Worm (Caenorhabditis elegans) whole organism, late embryonic: ENCODE data around the gene Y105C5A.508.

Experiments
- C08G9.2 ChIP-seq: sonication (generic microtip); optimal IDR thresholded peaks from 2 replicates; lab custom pipeline; 2016; ENCODE audit warnings: mild to moderate bottlenecking, missing genetic modification characterization, moderate library complexity, missing compliant biosample characterization
- C38D4.7 ChIP-seq: fragments of 200-800 bp; sonication (Bioruptor generic); optimal IDR thresholded peaks from 2 replicates; lab custom pipeline; 2018; ENCODE audit warnings: mild to moderate bottlenecking, missing genetic modification characterization, moderate library complexity, missing compliant biosample characterization
- F13H6.1 ChIP-seq: sonication (generic microtip); optimal IDR thresholded peaks from 2 replicates; lab custom pipeline; 2016; ENCODE audit warnings: missing genetic modification characterization, missing compliant biosample characterization
- K09A11.1 ChIP-seq: sonication (generic microtip); optimal IDR thresholded peaks from 2 replicates; lab custom pipeline; 2017; ENCODE audit warnings: antibody characterized with exemption, mild to moderate bottlenecking, missing genetic modification characterization, missing compliant biosample characterization; ENCODE audit not compliant: insufficient read depth
- ceh-14 ChIP-seq: sonication (generic microtip); optimal IDR thresholded peaks from 2 replicates; lab custom pipeline; 2016; ENCODE audit warnings: missing genotype, missing genetic modification characterization, missing compliant biosample characterization
- ceh-19 ChIP-seq: fragments of 200-800 bp; sonication (Bioruptor generic); optimal IDR thresholded peaks from 2 replicates; lab custom pipeline; 2018; ENCODE audit warnings: mild to moderate bottlenecking, missing genetic modification characterization, missing compliant biosample characterization
- ceh-2 ChIP-seq: sonication (generic microtip); optimal IDR thresholded peaks from 2 replicates; lab custom pipeline; 2016; ENCODE audit warnings: missing genotype, missing genetic modification characterization, missing compliant biosample characterization
- ceh-22 ChIP-seq: sonication (generic microtip); optimal IDR thresholded peaks from 2 replicates; lab custom pipeline; 2017; ENCODE audit warnings: missing biosample characterization, missing genetic modification characterization
- ceh-24 ChIP-seq: sonication (generic microtip); optimal IDR thresholded peaks from 2 replicates; lab custom pipeline; 2016; ENCODE audit warnings: mild to moderate bottlenecking, missing genetic modification characterization, missing compliant biosample characterization
- ceh-30 ChIP-seq: fragments of 150-350 bp; optimal IDR thresholded peaks from 2 replicates; lab custom pipeline; 2014; ENCODE audit warnings: missing biosample characterization, missing genetic modification characterization
- ceh-31 ChIP-seq: sonication (generic microtip); optimal IDR thresholded peaks from 2 replicates; lab custom pipeline; 2016; ENCODE audit warnings: missing genetic modification characterization, missing compliant biosample characterization
- ceh-45 ChIP-seq: fragments of 200-800 bp; sonication (Bioruptor generic); IDR thresholded peaks from 2 replicates; pipeline ENCODE4 v1.3.6; 2022; ENCODE audit warnings: missing genetic modification reagents, missing genetic modification characterization, missing compliant biosample characterization
- ceh-6 ChIP-seq: fragments of 200-800 bp; sonication (Bioruptor generic); optimal IDR thresholded peaks from 2 replicates; lab custom pipeline; 2018; ENCODE audit warnings: mild to moderate bottlenecking, missing genetic modification characterization, missing compliant biosample characterization
- ceh-9 ChIP-seq: sonication (generic microtip); optimal IDR thresholded peaks from 2 replicates; lab custom pipeline; 2016; ENCODE audit warnings: mild to moderate bottlenecking, missing genetic modification characterization, inconsistent platforms, missing compliant biosample characterization
- che-1 ChIP-seq: sonication (generic microtip); optimal IDR thresholded peaks from 2 replicates; lab custom pipeline; 2016; ENCODE audit warnings: mild to moderate bottlenecking, missing genetic modification characterization, missing compliant biosample characterization
- elt-2 ChIP-seq: sonication (generic microtip); optimal IDR thresholded peaks from 2 replicates; lab custom pipeline; 2016; ENCODE audit warnings: missing genetic modification reagents, missing genetic modification characterization, missing compliant biosample characterization
- elt-4 ChIP-seq: sonication (generic microtip); optimal IDR thresholded peaks from 2 replicates; lab custom pipeline; 2016; ENCODE audit warnings: missing genetic modification characterization, missing compliant biosample characterization
- ets-4 ChIP-seq: sonication (generic microtip); optimal IDR thresholded peaks from 2 replicates; lab custom pipeline; 2016; ENCODE audit warnings: missing genetic modification characterization, missing compliant biosample characterization
- eyg-1 ChIP-seq: sonication (generic microtip); optimal IDR thresholded peaks from 2 replicates; lab custom pipeline; 2016; ENCODE audit warnings: missing genotype, missing genetic modification characterization, missing compliant biosample characterization
- fax-1 ChIP-seq: sonication (generic microtip); optimal IDR thresholded peaks from 2 replicates; lab custom pipeline; 2016; ENCODE audit warnings: missing genotype, missing genetic modification characterization, missing compliant biosample characterization
- fkh-10 ChIP-seq: fragments of 150-350 bp; optimal IDR thresholded peaks from 2 replicates; lab custom pipeline; 2014; ENCODE audit warnings: missing biosample characterization, missing genetic modification reagents, missing genetic modification characterization
- hlh-13 ChIP-seq: fragments of 200-800 bp; sonication (Bioruptor generic); optimal IDR thresholded peaks from 2 replicates; lab custom pipeline; 2018; ENCODE audit warnings: mild to moderate bottlenecking, missing genetic modification characterization, missing compliant biosample characterization
- hlh-15 ChIP-seq: sonication (generic microtip); optimal IDR thresholded peaks from 2 replicates; lab custom pipeline; 2016; ENCODE audit warnings: missing genetic modification characterization, missing compliant biosample characterization
- hlh-30 ChIP-seq: sonication (generic microtip); optimal IDR thresholded peaks from 2 replicates; lab custom pipeline; 2017; ENCODE audit warnings: antibody characterized with exemption, missing genetic modification characterization, missing compliant biosample characterization; ENCODE audit not compliant: insufficient read depth
- hlh-6 ChIP-seq: sonication (generic microtip); optimal IDR thresholded peaks from 2 replicates; lab custom pipeline; 2016; ENCODE audit warnings: missing genotype, missing genetic modification characterization, missing compliant biosample characterization
- hlh-8 ChIP-seq: sonication (generic microtip); optimal IDR thresholded peaks from 2 replicates; lab custom pipeline; 2016; ENCODE audit warnings: missing genotype, missing genetic modification characterization, missing compliant biosample characterization
- lin-11 ChIP-seq: fragments of 200-800 bp; sonication (Bioruptor generic); optimal IDR thresholded peaks from 2 replicates; lab custom pipeline; 2018; ENCODE audit warnings: mild to moderate bottlenecking, missing genetic modification characterization, missing compliant biosample characterization
- madf-2 ChIP-seq: sonication (generic microtip); optimal IDR thresholded peaks from 2 replicates; lab custom pipeline; 2017; ENCODE audit warnings: missing genetic modification characterization, missing compliant biosample characterization
- nfya-1 ChIP-seq: sonication (generic microtip); optimal IDR thresholded peaks from 2 replicates; lab custom pipeline; 2017; ENCODE audit warnings: missing genetic modification characterization, mild to moderate bottlenecking, missing compliant biosample characterization, antibody characterized with exemption, moderate library complexity
- nhr-11 ChIP-seq: fragments of 150-350 bp; optimal IDR thresholded peaks from 2 replicates; lab custom pipeline; 2014; ENCODE audit warnings: missing biosample characterization, missing genetic modification characterization
- nhr-232 ChIP-seq: sonication (generic microtip); optimal IDR thresholded peaks from 2 replicates; lab custom pipeline; 2016; ENCODE audit warnings: missing genetic modification characterization, missing compliant biosample characterization
- npax-4 ChIP-seq: sonication (generic microtip); optimal IDR thresholded peaks from 2 replicates; lab custom pipeline; 2016; ENCODE audit warnings: missing genetic modification characterization, missing compliant biosample characterization
- pat-9 ChIP-seq: fragments of 200-800 bp; sonication (Bioruptor generic); optimal IDR thresholded peaks from 2 replicates; lab custom pipeline; 2018; ENCODE audit warnings: mild to moderate bottlenecking, missing genetic modification characterization, moderate library complexity, missing compliant biosample characterization
- pax-1 ChIP-seq: fragments of 150-350 bp; optimal IDR thresholded peaks from 2 replicates; lab custom pipeline; 2014; ENCODE audit warnings: missing biosample characterization, missing genetic modification characterization
- pha-4 ChIP-seq: fragments of 150-350 bp; optimal IDR thresholded peaks from 2 replicates; lab custom pipeline; 2018; ENCODE audit warnings: missing biosample characterization, missing genetic modification reagents, missing genetic modification characterization
- pqm-1 ChIP-seq: sonication (generic microtip); optimal IDR thresholded peaks from 2 replicates; lab custom pipeline; 2016; ENCODE audit warnings: missing genetic modification characterization, missing compliant biosample characterization
- pros-1 ChIP-seq: fragments of 150-350 bp; optimal IDR thresholded peaks from 2 replicates; lab custom pipeline; 2014; ENCODE audit warnings: missing biosample characterization, missing genetic modification reagents, missing genetic modification characterization
- ref-2 ChIP-seq: sonication (generic microtip); optimal IDR thresholded peaks from 2 replicates; lab custom pipeline; 2016; ENCODE audit warnings: missing genetic modification characterization, missing compliant biosample characterization
- sdc-2 ChIP-seq: sonication (generic microtip); optimal IDR thresholded peaks from 2 replicates; lab custom pipeline; 2016; ENCODE audit warnings: missing genotype, missing genetic modification characterization, missing compliant biosample characterization
- sox-2 ChIP-seq: fragments of 200-800 bp; sonication (Bioruptor generic); IDR thresholded peaks from 2 replicates; pipeline ENCODE4 v1.3.6; 2022; ENCODE audit warnings: missing genetic modification reagents, missing genetic modification characterization, missing compliant biosample characterization
- tbx-2 ChIP-seq: sonication (generic microtip); optimal IDR thresholded peaks from 2 replicates; lab custom pipeline; 2016; ENCODE audit warnings: missing genetic modification characterization, missing compliant biosample characterization
- ttx-3 ChIP-seq: sonication (generic microtip); optimal IDR thresholded peaks from 2 replicates; lab custom pipeline; 2016; ENCODE audit warnings: missing genetic modification reagents, missing genetic modification characterization, missing compliant biosample characterization
- unc-3 ChIP-seq, 2 experiments: fragments of 200-800 bp in 1 of 2; sonication (Bioruptor generic) in 1 of 2; sonication (generic microtip) in 1 of 2; conservative IDR thresholded peaks in 1 of 2; optimal IDR thresholded peaks in 1 of 2; 2 replicates each; pipeline versions ENCODE4 v1.3.6 to Lab custom; 2016 to 2022; ENCODE audit warnings: missing compliant biosample characterization in 2 of 2, missing genetic modification characterization in 2 of 2, missing genetic modification reagents in 1 of 2
- unc-42 ChIP-seq: sonication (generic microtip); optimal IDR thresholded peaks from 2 replicates; lab custom pipeline; 2016; ENCODE audit warnings: missing genotype, missing genetic modification characterization, missing compliant biosample characterization
- unc-55 ChIP-seq: sonication (generic microtip); optimal IDR thresholded peaks from 2 replicates; lab custom pipeline; 2017; ENCODE audit warnings: missing biosample characterization, missing genetic modification reagents, missing genetic modification characterization
- unc-86 ChIP-seq: sonication (generic microtip); optimal IDR thresholded peaks from 2 replicates; lab custom pipeline; 2016; ENCODE audit warnings: missing genetic modification characterization, missing compliant biosample characterization
- ztf-16 ChIP-seq: sonication (generic microtip); optimal IDR thresholded peaks from 2 replicates; lab custom pipeline; 2017; ENCODE audit warnings: missing genetic modification characterization, missing compliant biosample characterization

Y105C5A.508 gene

ce11 chrIV:15571652-15572051 lies 12.1 kb upstream of the Y105C5A.508 start:
- TF ChIP-seq C08G9.2 (tag; lab: Kevin White, UChicago): no peak
- no peak for TF ChIP-seq F13H6.1 (tag; lab: Kevin White, UChicago)
- TF ChIP-seq unc-55 (GFP tag; lab: Kevin White, UChicago): no peak
- TF ChIP-seq nfya-1 (tag; lab: Kevin White, UChicago): no peak
- TF ChIP-seq hlh-6 (tag; lab: Kevin White, UChicago): no peak
- TF ChIP-seq ets-4 (tag; lab: Kevin White, UChicago): no peak
- no peak for TF ChIP-seq npax-4 (tag; lab: Kevin White, UChicago)
- TF ChIP-seq ceh-9: no peak
- TF ChIP-seq ceh-22 (tag; lab: Kevin White, UChicago): no peak
- TF ChIP-seq ceh-30: no peak

- no peak for TF ChIP-seq C38D4.7
- no peak for TF ChIP-seq tbx-2 (tag; lab: Kevin White, UChicago)
- no peak for TF ChIP-seq sdc-2
- TF ChIP-seq sox-2: no peak
- TF ChIP-seq ceh-24: no peak
- TF ChIP-seq hlh-6 (tag; lab: Kevin White, UChicago): no peak
- no peak for TF ChIP-seq pax-1 (tag; lab: Kevin White, UChicago)
- no peak for TF ChIP-seq unc-42 (tag; lab: Kevin White, UChicago)
- no peak for TF ChIP-seq ceh-2 (tag; lab: Kevin White, UChicago)
- no peak for TF ChIP-seq ceh-9
- no peak for TF ChIP-seq hlh-13 (GFP tag; lab: Kevin White, UChicago)
- no peak for TF ChIP-seq pqm-1 (tag; lab: Kevin White, UChicago)
- TF ChIP-seq hlh-30 (tag; lab: Kevin White, UChicago): no peak
- no peak for TF ChIP-seq ref-2
These were observed 11.6 kb upstream of the Y105C5A.508 start for ce11 chrIV:15572106-15572505.

- TF ChIP-seq hlh-6 (tag; lab: Kevin White, UChicago): no peak
- TF ChIP-seq ceh-31 (tag; lab: Kevin White, UChicago): peak; percentile 28
- TF ChIP-seq unc-86: no peak
- TF ChIP-seq eyg-1 (tag; lab: Kevin White, UChicago): no peak
- no peak for TF ChIP-seq che-1
- no peak for TF ChIP-seq hlh-15 (tag; lab: Kevin White, UChicago)
- TF ChIP-seq ceh-6 (GFP tag; lab: Kevin White, UChicago): no peak
- no peak for TF ChIP-seq fkh-10 (GFP tag; lab: Kevin White, UChicago)
- no peak for TF ChIP-seq lin-11 (tag; lab: Kevin White, UChicago)
- TF ChIP-seq ceh-24: no peak
- TF ChIP-seq npax-4 (tag; lab: Kevin White, UChicago): no peak
- TF ChIP-seq ceh-14 (tag; lab: Kevin White, UChicago): no peak
- TF ChIP-seq hlh-13 (GFP tag; lab: Kevin White, UChicago): no peak
- TF ChIP-seq sox-2: no peak
- TF ChIP-seq unc-42 (tag; lab: Kevin White, UChicago): peak; percentile 29
- TF ChIP-seq ceh-19: no peak
- TF ChIP-seq fax-1: no peak
- TF ChIP-seq ztf-16 (tag; lab: Kevin White, UChicago): no peak
- no peak for TF ChIP-seq K09A11.1
- TF ChIP-seq unc-3 (GFP tag; conservative IDR thresholded peaks at IDR 0.05; lab: Robert Waterston, UW): no peak
- TF ChIP-seq unc-3 (tag; optimal IDR thresholded peaks at IDR 0.05; lab: Kevin White, UChicago): no peak
- TF ChIP-seq elt-2 (tag; lab: Kevin White, UChicago): peak; percentile 37
- no peak for TF ChIP-seq ref-2
- TF ChIP-seq ceh-22 (tag; lab: Kevin White, UChicago): no peak
- TF ChIP-seq hlh-8 (tag; lab: Kevin White, UChicago): peak; percentile 26
- TF ChIP-seq pax-1 (tag; lab: Kevin White, UChicago): peak; percentile 36
- TF ChIP-seq nhr-11 (tag; lab: Kevin White, UChicago): no peak
- no peak for TF ChIP-seq elt-4
- TF ChIP-seq hlh-30 (tag; lab: Kevin White, UChicago): no peak
- peak; percentile 74 for TF ChIP-seq nfya-1 (tag; lab: Kevin White, UChicago)
- no peak for TF ChIP-seq C38D4.7
- no peak for TF ChIP-seq pat-9 (tag; lab: Kevin White, UChicago)
- TF ChIP-seq ets-4 (tag; lab: Kevin White, UChicago): no peak
- no peak for TF ChIP-seq pha-4 (tag; lab: Kevin White, UChicago)
- TF ChIP-seq madf-2 (tag; lab: Kevin White, UChicago): no peak
- TF ChIP-seq nhr-232 (tag; lab: Kevin White, UChicago): no peak
- TF ChIP-seq unc-55 (GFP tag; lab: Kevin White, UChicago): no peak
- TF ChIP-seq ttx-3 (tag; lab: Kevin White, UChicago): no peak
- TF ChIP-seq sdc-2: no peak
- TF ChIP-seq pros-1 (tag; lab: Kevin White, UChicago): no peak
- TF ChIP-seq ceh-45 (GFP tag; lab: Robert Waterston, UW): no peak
These were observed 9.9 kb upstream of the Y105C5A.508 start for ce11 chrIV:15573863-15574262.
